Fruit fly (Drosophila melanogaster) whole organism: Measurements from ENCODE around the gene CG6652.

Experiments
- CG8478 ChIP-seq: fragments of >200 bp; optimal IDR thresholded peaks from 2 replicates; lab custom pipeline; 2018; ENCODE audit warnings: inconsistent platforms
- psq ChIP-seq: fragments of >200 bp; optimal IDR thresholded peaks from 2 replicates; lab custom pipeline; 2017

- TF ChIP-seq CG8478 (lab: Kevin White, UChicago) = no peak
- TF ChIP-seq psq (lab: Kevin White, UChicago) = no peak
Measured at dm6 chr3L:17045431-17046238, 23.0 kb upstream of the CG6652 start, which contains the start of gene TpnC73F.
